Comparison of ENCODE assay signal across 1 fruit fly cellular context in the genomic region with DNA sequence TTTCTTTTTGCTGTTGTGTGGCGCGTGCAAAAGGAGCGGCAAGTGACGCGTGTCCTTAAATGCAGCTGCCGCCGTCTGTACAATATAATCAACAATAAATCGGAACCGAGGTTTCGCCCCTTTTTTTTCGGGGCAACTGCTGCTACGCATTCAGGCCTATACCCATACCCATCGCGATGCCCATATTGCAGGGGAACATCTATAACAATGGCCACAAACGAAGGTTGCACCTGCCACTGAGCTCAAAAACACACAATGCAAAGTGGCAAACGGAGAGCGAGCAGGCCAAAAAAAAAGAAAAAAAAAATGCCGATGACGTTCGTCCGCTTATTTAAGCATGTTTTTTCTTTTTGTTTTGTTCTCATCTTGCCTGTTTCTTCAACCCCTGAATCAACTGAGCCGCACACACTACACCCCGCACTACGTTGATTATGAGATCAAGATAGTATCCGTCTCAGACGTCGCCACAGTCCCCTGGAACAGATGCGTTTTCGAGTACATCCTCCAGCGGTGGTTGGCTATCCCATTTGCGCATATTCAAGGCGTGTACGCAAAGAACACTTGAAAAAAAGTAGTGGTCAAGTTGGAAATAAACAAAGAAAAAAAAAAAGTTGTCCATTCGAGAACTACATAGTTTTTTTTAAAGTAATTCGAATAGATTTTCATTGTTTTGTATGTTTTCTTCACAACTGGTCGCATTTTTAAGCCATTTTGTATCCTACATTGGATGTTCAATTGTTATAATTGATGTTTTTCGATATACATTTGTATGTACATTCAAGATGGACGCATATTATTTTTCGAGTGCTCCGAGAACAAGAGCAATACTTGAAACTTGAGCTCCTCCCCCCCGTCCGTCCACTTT.
A peak's percentile ranks its signal among the peaks of the same experiment; 100 is the strongest.
TF ChIP-seq lines count a peak whose summit lies in the region.

No protein-coding gene starts in this region.

TF ChIP-seq in whole organism, embryonic, 481 proteins besides CTCF, POLR2A, EP300 and RAD21 (continued from another document and continues in another):
- TF ChIP-seq Asciz (GFP tag; optimal IDR thresholded peaks at IDR 0.05; lab: Kevin White, UChicago): no peak
- peak; percentile 49 for TF ChIP-seq CG14710 (tag; optimal IDR thresholded peaks at IDR 0.05; lab: Kevin White, UChicago)
- TF ChIP-seq lola (GFP tag; optimal IDR thresholded peaks at IDR 0.05; lab: Kevin White, UChicago): peak in 1 of 3 experiments; percentile 65
- no peak for TF ChIP-seq amos (GFP tag; IDR thresholded peaks at IDR 0.05; lab: Robert Waterston, UW; ENCODE audit: partially characterized antibody)
- no peak for TF ChIP-seq Eip74EF (GFP tag; optimal IDR thresholded peaks at IDR 0.05; lab: Kevin White, UChicago)
- no peak for TF ChIP-seq CG9817 (tag; optimal IDR thresholded peaks at IDR 0.05; lab: Kevin White, UChicago)
- TF ChIP-seq CG15601 (tag; optimal IDR thresholded peaks at IDR 0.05; lab: Kevin White, UChicago): no peak
- TF ChIP-seq Rfx (GFP tag; IDR thresholded peaks at IDR 0.05; lab: Robert Waterston, UW): no peak
- no peak for TF ChIP-seq CG8924 (tag; optimal IDR thresholded peaks at IDR 0.05; lab: Kevin White, UChicago)
- TF ChIP-seq YL-1 (GFP tag; optimal IDR thresholded peaks at IDR 0.05; lab: Kevin White, UChicago): no peak
- TF ChIP-seq tna (GFP tag; IDR thresholded peaks at IDR 0.05; lab: Robert Waterston, UW; ENCODE audit: partially characterized antibody): no peak
- no peak for TF ChIP-seq E2f2 (GFP tag; IDR thresholded peaks at IDR 0.05; lab: Robert Waterston, UW)
- TF ChIP-seq Mad (GFP tag; optimal IDR thresholded peaks at IDR 0.05; lab: Kevin White, UChicago): no peak
- no peak for TF ChIP-seq CG34376 (GFP tag; optimal IDR thresholded peaks at IDR 0.05; lab: Kevin White, UChicago)
- no peak for TF ChIP-seq E2f1 (GFP tag; IDR thresholded peaks at IDR 0.05; lab: Robert Waterston, UW)
- TF ChIP-seq fd64A (GFP tag; optimal IDR thresholded peaks at IDR 0.05; lab: Kevin White, UChicago): no peak
- TF ChIP-seq ash1 (GFP tag; optimal IDR thresholded peaks at IDR 0.05; lab: Kevin White, UChicago): no peak
- TF ChIP-seq CkIIα-i1 (GFP tag; IDR thresholded peaks at IDR 0.05; lab: Robert Waterston, UW): no peak
- no peak for TF ChIP-seq Doc3 (GFP tag; IDR thresholded peaks at IDR 0.05; lab: Robert Waterston, UW; ENCODE audit: partially characterized antibody)
- TF ChIP-seq Taf1 (GFP tag; IDR thresholded peaks at IDR 0.05; lab: Robert Waterston, UW): no peak
- no peak for TF ChIP-seq CG15514 (GFP tag; optimal IDR thresholded peaks at IDR 0.05; lab: Kevin White, UChicago)
- TF ChIP-seq Fer3 (tag; optimal IDR thresholded peaks at IDR 0.05; lab: Kevin White, UChicago): no peak
- no peak for TF ChIP-seq pfk (GFP tag; optimal IDR thresholded peaks at IDR 0.05; lab: Kevin White, UChicago)
- no peak for TF ChIP-seq slbo (GFP tag; IDR thresholded peaks at IDR 0.05; lab: Robert Waterston, UW)
- no peak for TF ChIP-seq run (tag; optimal IDR thresholded peaks at IDR 0.05; lab: Kevin White, UChicago)
- no peak for TF ChIP-seq NC2β (GFP tag; optimal IDR thresholded peaks at IDR 0.05; lab: Kevin White, UChicago)
- TF ChIP-seq Bteb2 (GFP tag; optimal IDR thresholded peaks at IDR 0.05; lab: Kevin White, UChicago): no peak
- TF ChIP-seq HHEX (GFP tag; optimal IDR thresholded peaks at IDR 0.05; lab: Kevin White, UChicago): no peak
- TF ChIP-seq ap (GFP tag; IDR thresholded peaks at IDR 0.05; lab: Robert Waterston, UW): no peak
- no peak for TF ChIP-seq maf-S (GFP tag; optimal IDR thresholded peaks at IDR 0.05; lab: Kevin White, UChicago)
- no peak for TF ChIP-seq Nf-YC (tag; optimal IDR thresholded peaks at IDR 0.05; lab: Kevin White, UChicago)
- TF ChIP-seq CG14050 (GFP tag; IDR thresholded peaks at IDR 0.05; lab: Robert Waterston, UW): no peak
- no peak for TF ChIP-seq vvl (GFP tag; IDR thresholded peaks at IDR 0.05; lab: Robert Waterston, UW)
- TF ChIP-seq CG12659 (GFP tag; optimal IDR thresholded peaks at IDR 0.05; lab: Kevin White, UChicago): no peak
- peak; percentile 22 for TF ChIP-seq CG13775 (GFP tag; optimal IDR thresholded peaks at IDR 0.05; lab: Kevin White, UChicago)
- TF ChIP-seq seq (GFP tag; IDR thresholded peaks at IDR 0.05; lab: Robert Waterston, UW): no peak
- TF ChIP-seq CG17328 (GFP tag; IDR thresholded peaks at IDR 0.05; lab: Robert Waterston, UW): no peak
- TF ChIP-seq Mrtf (GFP tag; IDR thresholded peaks at IDR 0.05; lab: Robert Waterston, UW): no peak
- TF ChIP-seq CG12155 (GFP tag; optimal IDR thresholded peaks at IDR 0.05; lab: Kevin White, UChicago): no peak
- no peak for TF ChIP-seq CG17912 (GFP tag; optimal IDR thresholded peaks at IDR 0.05; lab: Kevin White, UChicago)
- no peak for TF ChIP-seq CG7786 (GFP tag; optimal IDR thresholded peaks at IDR 0.05; lab: Kevin White, UChicago)
- TF ChIP-seq ftz-f1 (GFP tag; optimal IDR thresholded peaks at IDR 0.05; lab: Kevin White, UChicago): no peak
- no peak for TF ChIP-seq Xrp1 (GFP tag; IDR thresholded peaks at IDR 0.05; lab: Robert Waterston, UW)
- TF ChIP-seq dpn (GFP tag; optimal IDR thresholded peaks at IDR 0.05; lab: Kevin White, UChicago): no peak
- TF ChIP-seq CG33213 (GFP tag; optimal IDR thresholded peaks at IDR 0.05; lab: Kevin White, UChicago): no peak
- TF ChIP-seq CG7357 (GFP tag; IDR thresholded peaks at IDR 0.05; lab: Robert Waterston, UW): no peak
- no peak for TF ChIP-seq Ravus (GFP tag; IDR thresholded peaks at IDR 0.05; lab: Robert Waterston, UW)
- no peak for TF ChIP-seq CG13287 (GFP tag; IDR thresholded peaks at IDR 0.05; lab: Robert Waterston, UW; ENCODE audit: partially characterized antibody)
- no peak for TF ChIP-seq esg (GFP tag; conservative IDR thresholded peaks at IDR 0.05; lab: Robert Waterston, UW)
- no peak for TF ChIP-seq cas (GFP tag; IDR thresholded peaks at IDR 0.05; lab: Robert Waterston, UW)
- TF ChIP-seq Lhr (GFP tag; optimal IDR thresholded peaks at IDR 0.05; lab: Kevin White, UChicago): no peak
- TF ChIP-seq CG7839 (tag; optimal IDR thresholded peaks at IDR 0.05; lab: Kevin White, UChicago): peak; percentile 9
- TF ChIP-seq z (GFP tag; IDR thresholded peaks at IDR 0.05; lab: Robert Waterston, UW): no peak
- no peak for TF ChIP-seq Sry-δ (GFP tag; optimal IDR thresholded peaks at IDR 0.05; lab: Kevin White, UChicago)
- TF ChIP-seq CG9609 (GFP tag; optimal IDR thresholded peaks at IDR 0.05; lab: Kevin White, UChicago): no peak
- TF ChIP-seq bbx (GFP tag; IDR thresholded peaks at IDR 0.05; lab: Robert Waterston, UW; ENCODE audit: partially characterized antibody): no peak
- TF ChIP-seq lmd (GFP tag; IDR thresholded peaks at IDR 0.05; lab: Robert Waterston, UW): no peak
- TF ChIP-seq HmgD (GFP tag; optimal IDR thresholded peaks at IDR 0.05; lab: Kevin White, UChicago): no peak
- peak; percentile 2 for TF ChIP-seq grau (tag; optimal IDR thresholded peaks at IDR 0.05; lab: Kevin White, UChicago)
- TF ChIP-seq tin (GFP tag; optimal IDR thresholded peaks at IDR 0.05; lab: Kevin White, UChicago): no peak
- no peak for TF ChIP-seq CG3065 (GFP tag; optimal IDR thresholded peaks at IDR 0.05; lab: Kevin White, UChicago)
- TF ChIP-seq Aef1 (GFP tag; IDR thresholded peaks at IDR 0.05; lab: Robert Waterston, UW): no peak
- no peak for TF ChIP-seq Deaf1 (tag; optimal IDR thresholded peaks at IDR 0.05; lab: Kevin White, UChicago)
- TF ChIP-seq repo (GFP tag; optimal IDR thresholded peaks at IDR 0.05; lab: Kevin White, UChicago): no peak
- TF ChIP-seq CG11695 (GFP tag; IDR thresholded peaks at IDR 0.05; lab: Robert Waterston, UW): no peak
- TF ChIP-seq luna (GFP tag; optimal IDR thresholded peaks at IDR 0.05; lab: Kevin White, UChicago): no peak
- no peak for TF ChIP-seq CG6683 (GFP tag; optimal IDR thresholded peaks at IDR 0.05; lab: Kevin White, UChicago)
- TF ChIP-seq CG18476 (GFP tag; optimal IDR thresholded peaks at IDR 0.05; lab: Kevin White, UChicago): no peak
- TF ChIP-seq Bdp1 (GFP tag; optimal IDR thresholded peaks at IDR 0.05; lab: Kevin White, UChicago): no peak
- TF ChIP-seq CG11085 (GFP tag; IDR thresholded peaks at IDR 0.05; lab: Robert Waterston, UW): no peak
- no peak for TF ChIP-seq pnt (GFP tag; optimal IDR thresholded peaks at IDR 0.05; lab: Kevin White, UChicago)
- no peak for TF ChIP-seq Drgx (GFP tag; IDR thresholded peaks at IDR 0.05; lab: Robert Waterston, UW)
- TF ChIP-seq hkb (optimal IDR thresholded peaks at IDR 0.05; lab: Kevin White, UChicago): no peak
- no peak for TF ChIP-seq hkb (GFP tag; IDR thresholded peaks at IDR 0.05; lab: Robert Waterston, UW)
- no peak for TF ChIP-seq CG12236 (GFP tag; optimal IDR thresholded peaks at IDR 0.05; lab: Kevin White, UChicago)
- no peak for TF ChIP-seq zfh2 (GFP tag; optimal IDR thresholded peaks at IDR 0.05; lab: Kevin White, UChicago)
- TF ChIP-seq caup (GFP tag; optimal IDR thresholded peaks at IDR 0.05; lab: Kevin White, UChicago; ENCODE audit: severe bottlenecking): no peak
- peak; percentile 24 for TF ChIP-seq CG7556 (GFP tag; optimal IDR thresholded peaks at IDR 0.05; lab: Kevin White, UChicago)
- TF ChIP-seq CG1603 (tag; optimal IDR thresholded peaks at IDR 0.05; lab: Kevin White, UChicago): no peak
- TF ChIP-seq CG32772 (GFP tag; IDR thresholded peaks at IDR 0.05; lab: Robert Waterston, UW): peak; percentile 54
- peak; percentile 93 for TF ChIP-seq ac (GFP tag; optimal IDR thresholded peaks at IDR 0.05; lab: Kevin White, UChicago)
- TF ChIP-seq gro (GFP tag; optimal IDR thresholded peaks at IDR 0.05; lab: Kevin White, UChicago): no peak
- TF ChIP-seq CG5180 (GFP tag; optimal IDR thresholded peaks at IDR 0.05; lab: Kevin White, UChicago): no peak
- no peak for TF ChIP-seq disco-r (GFP tag; optimal IDR thresholded peaks at IDR 0.05; lab: Kevin White, UChicago)
- TF ChIP-seq dmrt99B (tag; optimal IDR thresholded peaks at IDR 0.05; lab: Kevin White, UChicago): peak; percentile 26
- no peak for TF ChIP-seq B-H2 (GFP tag; optimal IDR thresholded peaks at IDR 0.05; lab: Kevin White, UChicago)
- no peak for TF ChIP-seq dati (GFP tag; IDR thresholded peaks at IDR 0.05; lab: Robert Waterston, UW)
- no peak for TF ChIP-seq H2.0 (GFP tag; IDR thresholded peaks at IDR 0.05; lab: Robert Waterston, UW)
- no peak for TF ChIP-seq Hr78 (GFP tag; optimal IDR thresholded peaks at IDR 0.05; lab: Kevin White, UChicago)
- no peak for TF ChIP-seq gfzf (GFP tag; optimal IDR thresholded peaks at IDR 0.05; lab: Kevin White, UChicago)
- TF ChIP-seq CG4282 (GFP tag; optimal IDR thresholded peaks at IDR 0.05; lab: Kevin White, UChicago): no peak
- no peak for TF ChIP-seq gsb-n (tag; optimal IDR thresholded peaks at IDR 0.05; lab: Kevin White, UChicago)
- no peak for TF ChIP-seq Ptx1 (GFP tag; IDR thresholded peaks at IDR 0.05; lab: Robert Waterston, UW)
- no peak for TF ChIP-seq HmgZ (tag; optimal IDR thresholded peaks at IDR 0.05; lab: Kevin White, UChicago)
- TF ChIP-seq CG5245 (GFP tag; optimal IDR thresholded peaks at IDR 0.05; lab: Kevin White, UChicago): no peak
- no peak for TF ChIP-seq pho (GFP tag; optimal IDR thresholded peaks at IDR 0.05; lab: Kevin White, UChicago)
- no peak for TF ChIP-seq CG10274 (GFP tag; optimal IDR thresholded peaks at IDR 0.05; lab: Kevin White, UChicago)
- TF ChIP-seq ERR (GFP tag; optimal IDR thresholded peaks at IDR 0.05; lab: Kevin White, UChicago): no peak
- 0 out of 2 replicates have a peak, but pooled peaks have one; percentile 28 for TF ChIP-seq CG4404 (GFP tag; IDR thresholded peaks at IDR 0.05; lab: Robert Waterston, UW)
- no peak for TF ChIP-seq yki (optimal IDR thresholded peaks at IDR 0.05; lab: Kevin White, UChicago)
- TF ChIP-seq CG6654 (GFP tag; optimal IDR thresholded peaks at IDR 0.05; lab: Kevin White, UChicago): no peak
- no peak for TF ChIP-seq Gsc (GFP tag; IDR thresholded peaks at IDR 0.05; lab: Robert Waterston, UW)
- no peak for TF ChIP-seq CG8089 (GFP tag; optimal IDR thresholded peaks at IDR 0.05; lab: Kevin White, UChicago)
- TF ChIP-seq CG7928 (GFP tag; optimal IDR thresholded peaks at IDR 0.05; lab: Kevin White, UChicago): no peak
- no peak for TF ChIP-seq CG17385 (GFP tag; optimal IDR thresholded peaks at IDR 0.05; lab: Kevin White, UChicago)
- TF ChIP-seq wor (GFP tag; IDR thresholded peaks at IDR 0.05; lab: Robert Waterston, UW): no peak
- no peak for TF ChIP-seq CG31365 (tag; optimal IDR thresholded peaks at IDR 0.05; lab: Kevin White, UChicago)
- no peak for TF ChIP-seq Oli (tag; optimal IDR thresholded peaks at IDR 0.05; lab: Kevin White, UChicago)
- TF ChIP-seq sens-2 (GFP tag; IDR thresholded peaks at IDR 0.05; lab: Robert Waterston, UW): no peak
- TF ChIP-seq Atf6 (GFP tag; IDR thresholded peaks at IDR 0.05; lab: Robert Waterston, UW): no peak
- TF ChIP-seq trh (GFP tag; optimal IDR thresholded peaks at IDR 0.05; lab: Kevin White, UChicago): no peak
- TF ChIP-seq pum (GFP tag; optimal IDR thresholded peaks at IDR 0.05; lab: Kevin White, UChicago): no peak
- TF ChIP-seq CG8359 (GFP tag; optimal IDR thresholded peaks at IDR 0.05; lab: Kevin White, UChicago; ENCODE audit: borderline replicate concordance): no peak
- no peak for TF ChIP-seq CG5953 (GFP tag; IDR thresholded peaks at IDR 0.05; lab: Robert Waterston, UW)
- no peak for TF ChIP-seq CG12769 (tag; optimal IDR thresholded peaks at IDR 0.05; lab: Kevin White, UChicago)
- no peak for TF ChIP-seq CG15073 (GFP tag; optimal IDR thresholded peaks at IDR 0.05; lab: Kevin White, UChicago)
- peak; percentile 8 for TF ChIP-seq CG30403 (GFP tag; optimal IDR thresholded peaks at IDR 0.05; lab: Kevin White, UChicago)
- no peak for TF ChIP-seq CG3281 (GFP tag; optimal IDR thresholded peaks at IDR 0.05; lab: Kevin White, UChicago)
- no peak for TF ChIP-seq CG2889 (GFP tag; IDR thresholded peaks at IDR 0.05; lab: Robert Waterston, UW)
- no peak for TF ChIP-seq sna (GFP tag; IDR thresholded peaks at IDR 0.05; lab: Robert Waterston, UW; ENCODE audit: partially characterized antibody)
- TF ChIP-seq CG4424 (GFP tag; optimal IDR thresholded peaks at IDR 0.05; lab: Kevin White, UChicago): peak; percentile 24
- TF ChIP-seq ase (GFP tag; IDR thresholded peaks at IDR 0.05; lab: Robert Waterston, UW): no peak
- no peak for TF ChIP-seq tll (GFP tag; optimal IDR thresholded peaks at IDR 0.05; lab: Kevin White, UChicago)
- TF ChIP-seq CG43689 (GFP tag; IDR thresholded peaks at IDR 0.05; lab: Robert Waterston, UW): no peak
- no peak for TF ChIP-seq ranshi (GFP tag; IDR thresholded peaks at IDR 0.05; lab: Robert Waterston, UW)
- no peak for TF ChIP-seq CG7271 (tag; optimal IDR thresholded peaks at IDR 0.05; lab: Kevin White, UChicago)
- no peak for TF ChIP-seq nau (GFP tag; optimal IDR thresholded peaks at IDR 0.05; lab: Kevin White, UChicago)
- no peak for TF ChIP-seq CG1602 (GFP tag; optimal IDR thresholded peaks at IDR 0.05; lab: Kevin White, UChicago)
- peak; percentile 24 for TF ChIP-seq CG10209 (GFP tag; optimal IDR thresholded peaks at IDR 0.05; lab: Kevin White, UChicago)
